Fruit fly (Drosophila melanogaster) whole organism, embryonic: ENCODE data around the gene sing.
A peak's percentile ranks its signal among the peaks of the same experiment; 100 is the strongest.

Experiments
- ATbp ChIP-seq: fragments of 200-800 bp; sonication (Bioruptor generic); optimal IDR thresholded peaks from 2 replicates; lab custom pipeline; 2017; ENCODE audit warnings: missing biosample characterization, mild to moderate bottlenecking, missing genetic modification characterization, missing genetic modification reagents
- Blimp-1 ChIP-seq: fragments of 200-800 bp; sonication (Bioruptor generic); optimal IDR thresholded peaks from 3 replicates; lab custom pipeline; 2018; ENCODE audit warnings: missing biosample characterization, missing genetic modification characterization, mild to moderate bottlenecking, moderate library complexity, missing genetic modification reagents
- CG10321 ChIP-seq: fragments of 200-800 bp; sonication (Bioruptor generic); IDR thresholded peaks from 2 replicates; pipeline ENCODE4 v1.3.6; 2022; ENCODE audit warnings: missing biosample characterization, missing genetic modification characterization
- CG10959 ChIP-seq: fragments of 200-800 bp; sonication (Bioruptor generic); IDR thresholded peaks from 2 replicates; pipeline ENCODE4 v1.3.6; 2022; ENCODE audit warnings: missing biosample characterization, missing genetic modification characterization
- CG11723 ChIP-seq: fragments of 200-800 bp; sonication (Bioruptor generic); optimal IDR thresholded peaks from 2 replicates; lab custom pipeline; 2017; ENCODE audit warnings: missing biosample characterization, mild to moderate bottlenecking, missing genetic modification characterization
- CG12219 ChIP-seq: fragments of 200-800 bp; sonication (Bioruptor generic); optimal IDR thresholded peaks from 3 replicates; lab custom pipeline; 2018; ENCODE audit warnings: missing biosample characterization, mild to moderate bottlenecking, missing genetic modification characterization
- CG13624 ChIP-seq: fragments of 200-800 bp; sonication (Bioruptor generic); optimal IDR thresholded peaks from 2 replicates; lab custom pipeline; 2016; ENCODE audit warnings: missing biosample characterization, missing genetic modification characterization
- CG13775 ChIP-seq: fragments of 200-800 bp; sonication (Bioruptor generic); optimal IDR thresholded peaks from 3 replicates; lab custom pipeline; 2017; ENCODE audit warnings: missing biosample characterization, mild to moderate bottlenecking, missing genetic modification characterization
- CG15011 ChIP-seq: fragments of 200-800 bp; sonication (Bioruptor generic); optimal IDR thresholded peaks from 3 replicates; lab custom pipeline; 2018; ENCODE audit warnings: missing biosample characterization, mild to moderate bottlenecking, missing genetic modification characterization
- CG15073 ChIP-seq: fragments of 200-800 bp; sonication (Bioruptor generic); optimal IDR thresholded peaks from 2 replicates; lab custom pipeline; 2016; ENCODE audit warnings: missing biosample characterization, missing genetic modification characterization
- CG15479 ChIP-seq: fragments of 200-800 bp; sonication (Bioruptor generic); optimal IDR thresholded peaks from 3 replicates; lab custom pipeline; 2019; ENCODE audit warnings: missing biosample characterization, mild to moderate bottlenecking, missing genetic modification characterization, moderate library complexity
- CG17568 ChIP-seq: fragments of 200-800 bp; sonication (Bioruptor generic); optimal IDR thresholded peaks from 2 replicates; lab custom pipeline; 2018; ENCODE audit warnings: missing biosample characterization, mild to moderate bottlenecking, missing genetic modification characterization, moderate library complexity
- CG2875 ChIP-seq: fragments of 200-800 bp; sonication (Bioruptor generic); optimal IDR thresholded peaks from 2 replicates; lab custom pipeline; 2017; ENCODE audit warnings: missing biosample characterization, mild to moderate bottlenecking, missing genetic modification characterization, missing genetic modification reagents
- CG31365 ChIP-seq: fragments of 200-800 bp; sonication (Bioruptor generic); optimal IDR thresholded peaks from 2 replicates; lab custom pipeline; 2018; ENCODE audit warnings: missing biosample characterization, mild to moderate bottlenecking, missing genetic modification characterization
- CG4404 ChIP-seq: fragments of 200-800 bp; sonication (Bioruptor generic); IDR thresholded peaks from 2 replicates; pipeline ENCODE4 v1.3.6; 2022; ENCODE audit warnings: missing biosample characterization, missing genetic modification characterization
- CG4854 ChIP-seq: fragments of 200-800 bp; sonication (Bioruptor generic); optimal IDR thresholded peaks from 2 replicates; lab custom pipeline; 2016; ENCODE audit warnings: missing biosample characterization, missing genetic modification characterization, inconsistent platforms
- CG5245 ChIP-seq: fragments of 200-800 bp; sonication (Bioruptor generic); optimal IDR thresholded peaks from 3 replicates; lab custom pipeline; 2016; ENCODE audit warnings: missing biosample characterization, missing genetic modification characterization
- CG6654 ChIP-seq: fragments of 200-800 bp; sonication (Bioruptor generic); optimal IDR thresholded peaks from 2 replicates; lab custom pipeline; 2017; ENCODE audit warnings: missing biosample characterization, mild to moderate bottlenecking, missing genetic modification characterization
- CG6765 ChIP-seq: fragments of 200-800 bp; sonication (Bioruptor generic); optimal IDR thresholded peaks from 3 replicates; lab custom pipeline; 2017; ENCODE audit warnings: missing biosample characterization, mild to moderate bottlenecking, missing genetic modification characterization
- CG7745 ChIP-seq: fragments of 200-800 bp; sonication (Bioruptor generic); optimal IDR thresholded peaks from 2 replicates; lab custom pipeline; 2018; ENCODE audit warnings: missing biosample characterization, mild to moderate bottlenecking, missing genetic modification characterization, moderate library complexity
- Chrac-16 ChIP-seq: fragments of 200-800 bp; sonication (Bioruptor generic); optimal IDR thresholded peaks from 3 replicates; lab custom pipeline; 2016; ENCODE audit warnings: missing biosample characterization, missing genetic modification characterization
- D19B ChIP-seq: fragments of 200-800 bp; sonication (Bioruptor generic); optimal IDR thresholded peaks from 2 replicates; lab custom pipeline; 2017; ENCODE audit warnings: missing biosample characterization, mild to moderate bottlenecking, missing genetic modification characterization
- Dbx ChIP-seq: fragments of 200-800 bp; sonication (Bioruptor generic); IDR thresholded peaks from 3 replicates; pipeline ENCODE4 v1.3.6; 2022; ENCODE audit warnings: missing biosample characterization, missing genetic modification characterization
- Dref ChIP-seq: fragments of 200-800 bp; sonication (Bioruptor generic); IDR thresholded peaks from 2 replicates; pipeline ENCODE4 v1.3.6; 2022; ENCODE audit warnings: missing biosample characterization, missing genetic modification characterization
- E2f1 ChIP-seq: fragments of 200-800 bp; sonication (Bioruptor generic); IDR thresholded peaks from 2 replicates; pipeline ENCODE4 v1.3.6; 2022; ENCODE audit warnings: missing biosample characterization, missing genetic modification characterization
- Fer2 ChIP-seq: fragments of 200-800 bp; sonication (Bioruptor generic); optimal IDR thresholded peaks from 2 replicates; lab custom pipeline; 2018; ENCODE audit warnings: missing biosample characterization, mild to moderate bottlenecking, missing genetic modification characterization, moderate library complexity
- Lhr ChIP-seq: fragments of 200-800 bp; sonication (Bioruptor generic); optimal IDR thresholded peaks from 3 replicates; lab custom pipeline; 2017; ENCODE audit warnings: mild to moderate bottlenecking, missing biosample characterization, missing genetic modification reagents, missing genetic modification characterization
- Mad ChIP-seq: fragments of 200-800 bp; sonication (Bioruptor generic); optimal IDR thresholded peaks from 2 replicates; lab custom pipeline; 2016; ENCODE audit warnings: missing biosample characterization, missing genetic modification characterization
- Rx ChIP-seq: fragments of 200-800 bp; sonication (Bioruptor generic); IDR thresholded peaks from 2 replicates; pipeline ENCODE4 v1.3.6; 2022; ENCODE audit warnings: missing biosample characterization, missing genetic modification characterization
- Spps ChIP-seq: fragments of 200-800 bp; sonication (Bioruptor generic); optimal IDR thresholded peaks from 2 replicates; lab custom pipeline; 2018; ENCODE audit warnings: missing biosample characterization, mild to moderate bottlenecking, missing genetic modification characterization
- Ssrp ChIP-seq: fragments of 200-800 bp; sonication (Bioruptor generic); optimal IDR thresholded peaks from 2 replicates; lab custom pipeline; 2018; ENCODE audit warnings: missing biosample characterization, mild to moderate bottlenecking, missing genetic modification characterization, moderate library complexity
- bigmax ChIP-seq: fragments of 200-800 bp; sonication (Bioruptor generic); optimal IDR thresholded peaks from 2 replicates; lab custom pipeline; 2018; ENCODE audit warnings: missing biosample characterization, mild to moderate bottlenecking, missing genetic modification characterization
- cad ChIP-seq: fragments of >200 bp; optimal IDR thresholded peaks from 2 replicates; lab custom pipeline; 2017; ENCODE audit warnings: missing biosample characterization, missing genetic modification characterization
- crol ChIP-seq: fragments of 200-800 bp; sonication (Bioruptor generic); IDR thresholded peaks from 2 replicates; pipeline ENCODE4 v1.3.6; 2022; ENCODE audit warnings: missing biosample characterization, missing genetic modification characterization
- dm ChIP-seq: fragments of 200-800 bp; sonication (Bioruptor generic); optimal IDR thresholded peaks from 3 replicates; lab custom pipeline; 2016; ENCODE audit warnings: missing biosample characterization, missing genetic modification characterization
- emc ChIP-seq: fragments of 200-800 bp; sonication (Bioruptor generic); optimal IDR thresholded peaks from 2 replicates; lab custom pipeline; 2016; ENCODE audit warnings: missing biosample characterization, missing genetic modification characterization
- ewg ChIP-seq: fragments of 200-800 bp; sonication (Bioruptor generic); optimal IDR thresholded peaks from 3 replicates; lab custom pipeline; 2017; ENCODE audit warnings: mild to moderate bottlenecking, missing biosample characterization, missing genetic modification reagents, missing genetic modification characterization
- klu ChIP-seq: fragments of 200-800 bp; sonication (Bioruptor generic); IDR thresholded peaks from 2 replicates; pipeline ENCODE4 v1.3.6; 2022; ENCODE audit warnings: missing biosample characterization, missing genetic modification characterization
- lmd ChIP-seq: fragments of 200-800 bp; sonication (Bioruptor generic); IDR thresholded peaks from 2 replicates; pipeline ENCODE4 v1.3.6; 2022; ENCODE audit warnings: missing biosample characterization, missing genetic modification characterization
- maf-S ChIP-seq: fragments of 200-800 bp; sonication (Bioruptor generic); optimal IDR thresholded peaks from 2 replicates; lab custom pipeline; 2016; ENCODE audit warnings: missing biosample characterization, missing genetic modification characterization
- pita ChIP-seq: fragments of 200-800 bp; sonication (Bioruptor generic); optimal IDR thresholded peaks from 2 replicates; lab custom pipeline; 2017; ENCODE audit warnings: missing biosample characterization, mild to moderate bottlenecking, missing genetic modification characterization
- pros ChIP-seq: fragments of 200-800 bp; sonication (Bioruptor generic); optimal IDR thresholded peaks from 3 replicates; lab custom pipeline; 2019; ENCODE audit warnings: missing biosample characterization, mild to moderate bottlenecking, missing genetic modification characterization, moderate library complexity
- sc ChIP-seq, 3 experiments: fragments of >200 bp in 2 of 3; fragments of 200-800 bp in 1 of 3; sonication (Bioruptor generic) in 1 of 3; optimal IDR thresholded peaks; 2 replicates in 2 of 3; 3 replicates in 1 of 3; lab custom pipeline; 2017; ENCODE audit warnings: mild to moderate bottlenecking in 1 of 3, missing biosample characterization in 1 of 3, missing genetic modification characterization in 1 of 3, missing genetic modification reagents in 1 of 3
- schlank ChIP-seq: fragments of 200-800 bp; sonication (Bioruptor generic); optimal IDR thresholded peaks from 2 replicates; lab custom pipeline; 2018; ENCODE audit warnings: missing biosample characterization, mild to moderate bottlenecking, missing genetic modification characterization
- sd ChIP-seq: fragments of 200-800 bp; sonication (Bioruptor generic); optimal IDR thresholded peaks from 3 replicates; lab custom pipeline; 2018; ENCODE audit warnings: missing biosample characterization, mild to moderate bottlenecking, missing genetic modification characterization, moderate library complexity
- sens-2 ChIP-seq: fragments of 200-800 bp; sonication (Bioruptor generic); IDR thresholded peaks from 2 replicates; pipeline ENCODE4 v1.3.6; 2022; ENCODE audit warnings: missing biosample characterization, missing genetic modification characterization
- sna ChIP-seq: fragments of 200-800 bp; sonication (Bioruptor generic); IDR thresholded peaks from 2 replicates; pipeline ENCODE4 v1.3.6; 2022; ENCODE audit warnings: missing biosample characterization, missing genetic modification characterization; ENCODE audit not compliant: partially characterized antibody
- tx ChIP-seq: fragments of 200-800 bp; sonication (Bioruptor generic); optimal IDR thresholded peaks from 2 replicates; lab custom pipeline; 2016; ENCODE audit warnings: missing biosample characterization, missing genetic modification characterization

sing gene

DNA sequence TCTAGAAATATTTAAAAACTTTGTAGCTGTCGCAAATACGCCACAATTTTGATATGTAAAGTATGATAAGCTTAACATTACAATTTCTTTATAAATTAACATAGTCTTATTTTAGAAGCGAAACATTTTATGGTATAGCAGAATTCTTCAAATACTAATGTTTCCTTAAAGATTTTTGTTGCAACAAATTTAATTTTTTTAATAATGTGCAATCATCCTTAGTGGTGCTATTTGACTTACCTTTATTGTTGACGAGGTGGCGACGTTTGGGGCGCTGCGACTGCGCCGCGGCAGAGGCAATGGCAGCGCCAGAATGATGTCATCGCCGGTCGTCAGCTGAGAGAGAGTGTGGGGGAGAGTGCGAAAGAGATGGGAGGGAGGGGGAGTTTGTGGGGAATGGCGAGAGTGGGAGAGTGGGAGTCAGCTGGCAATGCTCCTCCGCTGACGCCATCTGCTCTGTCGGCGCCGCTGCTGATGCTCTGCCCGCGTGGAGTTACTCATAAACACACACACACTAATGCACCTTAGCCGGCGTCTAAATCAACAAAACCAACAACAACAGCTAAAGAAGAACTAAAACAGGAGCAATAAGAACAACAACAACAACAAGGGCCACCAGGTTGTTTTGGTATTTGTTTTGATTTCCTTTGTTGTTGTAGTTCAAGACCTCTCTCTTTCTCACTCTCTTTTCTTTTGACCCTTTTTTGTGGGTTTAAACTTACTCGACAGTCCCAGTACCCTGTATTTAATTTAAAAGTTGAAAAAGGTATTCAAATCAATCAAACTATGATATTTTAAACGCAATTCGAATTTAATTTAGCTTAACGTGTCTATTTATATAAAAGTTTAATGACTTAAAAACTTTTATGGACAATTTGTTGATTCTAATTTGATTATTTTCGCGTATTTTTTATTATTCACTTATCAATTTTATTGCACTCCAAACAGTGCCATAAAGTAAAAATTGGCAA, 44.4 kb downstream of the sing start (continued):
- peak; percentile 59 for TF ChIP-seq sd (tag; lab: Kevin White, UChicago)
- no peak for TF ChIP-seq Fer2 (tag; lab: Kevin White, UChicago)
- no peak for TF ChIP-seq CG15479
- no peak for TF ChIP-seq CG10321 (GFP tag; lab: Robert Waterston, UW)
- peak; percentile 71 for TF ChIP-seq ATbp (GFP tag; lab: Kevin White, UChicago)
- no peak for TF ChIP-seq CG7745
- no peak for TF ChIP-seq CG6765 (GFP tag; lab: Kevin White, UChicago)
- TF ChIP-seq lmd (GFP tag; lab: Robert Waterston, UW) = peak; percentile 82
- peak; percentile 38 for TF ChIP-seq Mad (GFP tag; lab: Kevin White, UChicago)
- TF ChIP-seq CG4404 = peak; percentile 28; the same call in 1 of the 2 replicates
- no peak for TF ChIP-seq pros (GFP tag; lab: Kevin White, UChicago)
- peak; percentile 72 for TF ChIP-seq D19B (GFP tag; lab: Kevin White, UChicago)
- TF ChIP-seq Lhr (GFP tag; lab: Kevin White, UChicago) = no peak
- TF ChIP-seq CG15011 (GFP tag; lab: Kevin White, UChicago) = peak; percentile 36
- TF ChIP-seq CG4854 (GFP tag; lab: Kevin White, UChicago) = no peak
- no peak for TF ChIP-seq Dref (GFP tag; lab: Robert Waterston, UW)
- peak; percentile 52 for TF ChIP-seq Blimp-1 (GFP tag; lab: Kevin White, UChicago)
- TF ChIP-seq CG31365 = no peak
- no peak for TF ChIP-seq Spps (tag; lab: Kevin White, UChicago)
- TF ChIP-seq bigmax (GFP tag; lab: Kevin White, UChicago) = no peak
- TF ChIP-seq CG17568 = peak; percentile 72
- peak; percentile 52 for TF ChIP-seq CG11723
- no peak for TF ChIP-seq dm (GFP tag; lab: Kevin White, UChicago)
- peak; percentile 59 for TF ChIP-seq ewg (GFP tag; lab: Kevin White, UChicago)
- peak; percentile 41; the same call in 1 of the 2 replicates for TF ChIP-seq klu (GFP tag; lab: Robert Waterston, UW)
- TF ChIP-seq sna (GFP tag; lab: Robert Waterston, UW) = no peak
- peak; percentile 67 for TF ChIP-seq CG13775 (GFP tag; lab: Kevin White, UChicago)
- TF ChIP-seq CG13624 = no peak
- peak; percentile 64 for TF ChIP-seq schlank (tag; lab: Kevin White, UChicago)
- no peak for TF ChIP-seq CG5245 (GFP tag; lab: Kevin White, UChicago)
- TF ChIP-seq Ssrp (tag; lab: Kevin White, UChicago) = peak; percentile 79
- no peak for TF ChIP-seq CG15073 (GFP tag; lab: Kevin White, UChicago)
- TF ChIP-seq CG10959 (GFP tag; lab: Robert Waterston, UW) = 0 out of 2 replicates have a peak, but pooled peaks have one; percentile 24
- TF ChIP-seq E2f1 (GFP tag; lab: Robert Waterston, UW) = peak; percentile 68
- no peak for TF ChIP-seq sc (optimal IDR thresholded peaks at IDR 0.05; lab: Kevin White, UChicago)
- TF ChIP-seq sc (GFP tag; optimal IDR thresholded peaks at IDR 0.05; lab: Kevin White, UChicago) = peak; percentile 63
- TF ChIP-seq Rx (GFP tag; lab: Robert Waterston, UW) = peak; percentile 51; the same call in 1 of the 2 replicates
- TF ChIP-seq crol (GFP tag; lab: Robert Waterston, UW) = peak; percentile 93
- no peak for TF ChIP-seq CG6654 (GFP tag; lab: Kevin White, UChicago)
- peak; percentile 49 for TF ChIP-seq Chrac-16 (GFP tag; lab: Kevin White, UChicago)
- TF ChIP-seq Dbx (GFP tag; lab: Robert Waterston, UW) = peak; percentile 40; the same call in 1 of the 3 replicates
- no peak for TF ChIP-seq pita (GFP tag; lab: Kevin White, UChicago)
- TF ChIP-seq tx (GFP tag; lab: Kevin White, UChicago) = peak; percentile 9
- peak; percentile 69 for TF ChIP-seq CG12219 (GFP tag; lab: Kevin White, UChicago)
- peak; percentile 46 for TF ChIP-seq maf-S (GFP tag; lab: Kevin White, UChicago)
- TF ChIP-seq CG2875 (GFP tag; lab: Kevin White, UChicago) = peak; percentile 62
- TF ChIP-seq sens-2 = no peak
- no peak for TF ChIP-seq emc (GFP tag; lab: Kevin White, UChicago)
- no peak for TF ChIP-seq cad
